Worm (Caenorhabditis elegans) whole organism, L4/young adult: ENCODE measurements around the gene fbxa-59.

Experiments
- W03F9.2 ChIP-seq: fragments of 150-350 bp; optimal IDR thresholded peaks from 2 replicates; lab custom pipeline; 2014; ENCODE audit warnings: missing biosample characterization, missing genetic modification characterization
- dao-5 ChIP-seq: sonication (generic microtip); optimal IDR thresholded peaks from 2 replicates; lab custom pipeline; 2016; ENCODE audit warnings: missing genotype, missing genetic modification characterization, moderate library complexity, missing compliant biosample characterization
- him-1 ChIP-seq: sonication (generic microtip); optimal IDR thresholded peaks from 2 replicates; lab custom pipeline; 2016; ENCODE audit warnings: missing genotype, missing genetic modification reagents, missing genetic modification characterization, missing compliant biosample characterization

fbxa-59 gene

DNA sequence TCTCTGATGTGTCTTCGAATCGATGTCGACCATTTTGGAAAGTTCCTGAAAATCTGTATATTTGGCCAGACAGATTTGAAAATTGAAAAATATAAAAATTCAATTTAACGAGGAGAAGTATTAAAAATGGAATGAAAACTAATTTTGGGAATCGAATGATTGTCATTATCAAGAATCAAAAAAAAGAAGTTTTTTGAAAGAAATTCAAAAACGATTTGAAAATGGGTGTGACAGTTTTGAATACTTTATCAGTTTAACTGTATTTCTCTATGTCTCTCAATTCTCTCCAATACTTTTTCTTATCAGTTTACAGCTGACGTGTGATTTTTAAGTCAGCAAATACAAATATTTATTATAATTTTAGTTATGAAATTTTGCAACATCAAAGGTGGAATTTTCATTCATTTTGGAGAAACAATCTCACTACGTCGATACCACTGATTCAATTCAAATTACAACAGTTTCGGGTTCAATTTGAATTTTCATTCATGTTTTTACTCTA is at the start of gene fbxa-59:
Gene fbxa-59 (minus strand): TSS at position 51 of the 502 bp plus-strand sequence.
- TF ChIP-seq W03F9.2 (tag; lab: Kevin White, UChicago): no peak
- no peak for TF ChIP-seq him-1 (tag; lab: Kevin White, UChicago)
- TF ChIP-seq dao-5: no peak

DNA sequence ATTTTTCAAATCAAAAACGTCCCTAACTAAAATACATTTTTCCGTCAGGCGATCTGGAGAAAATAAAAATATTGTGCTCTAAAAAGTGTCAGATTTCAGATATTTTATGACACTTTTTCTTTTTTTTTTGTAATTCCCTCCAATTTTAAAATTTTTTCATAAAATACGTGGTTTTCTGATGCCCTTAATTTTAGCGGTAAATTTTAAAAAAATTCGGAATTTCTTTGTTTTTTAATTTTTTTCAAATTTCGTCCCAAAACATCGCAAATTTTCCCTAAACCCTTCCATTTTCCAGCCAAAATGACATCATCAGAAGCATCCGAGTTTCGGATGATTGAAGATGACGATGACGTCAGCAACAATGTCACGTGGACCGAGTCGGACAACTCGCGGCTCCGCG is 48.3 kb upstream of the fbxa-59 start, which contains the start of gene trp-2:
Gene trp-2 (plus strand): TSS at position 301 of the 400 bp plus-strand sequence.
- no peak for TF ChIP-seq him-1 (tag; lab: Kevin White, UChicago)
- TF ChIP-seq dao-5: no peak
- TF ChIP-seq W03F9.2 (tag; lab: Kevin White, UChicago): no peak

ce11 chrIII:989558-989957 is 46.3 kb upstream of the fbxa-59 start:
- TF ChIP-seq W03F9.2 (tag; lab: Kevin White, UChicago): no peak
- no peak for TF ChIP-seq him-1 (tag; lab: Kevin White, UChicago)
- no peak for TF ChIP-seq dao-5

DNA sequence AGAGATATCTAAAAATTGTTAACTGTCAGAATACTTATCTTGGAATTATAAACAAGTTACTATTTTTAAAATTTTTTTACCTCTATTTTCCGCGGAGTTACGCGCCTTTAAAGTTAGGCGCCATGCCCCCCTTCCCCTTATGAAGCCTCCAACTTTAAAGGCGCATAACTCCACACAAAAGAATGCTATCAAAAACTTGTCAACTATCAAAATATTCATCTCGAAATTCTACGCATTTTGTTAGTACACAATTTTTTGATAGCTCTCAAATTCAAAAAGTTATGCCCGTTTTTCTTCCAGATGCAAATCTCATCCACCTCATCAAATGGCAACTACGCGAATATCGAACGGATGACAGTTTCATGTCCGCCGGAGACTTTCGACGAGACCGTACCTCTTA is 39.7 kb upstream of the fbxa-59 start, which contains the start of gene tbc-10:
Gene tbc-10 (plus strand): TSS at position 301 of the 400 bp plus-strand sequence.
- no peak for TF ChIP-seq him-1 (tag; lab: Kevin White, UChicago)
- no peak for TF ChIP-seq dao-5
- TF ChIP-seq W03F9.2 (tag; lab: Kevin White, UChicago): no peak

DNA sequence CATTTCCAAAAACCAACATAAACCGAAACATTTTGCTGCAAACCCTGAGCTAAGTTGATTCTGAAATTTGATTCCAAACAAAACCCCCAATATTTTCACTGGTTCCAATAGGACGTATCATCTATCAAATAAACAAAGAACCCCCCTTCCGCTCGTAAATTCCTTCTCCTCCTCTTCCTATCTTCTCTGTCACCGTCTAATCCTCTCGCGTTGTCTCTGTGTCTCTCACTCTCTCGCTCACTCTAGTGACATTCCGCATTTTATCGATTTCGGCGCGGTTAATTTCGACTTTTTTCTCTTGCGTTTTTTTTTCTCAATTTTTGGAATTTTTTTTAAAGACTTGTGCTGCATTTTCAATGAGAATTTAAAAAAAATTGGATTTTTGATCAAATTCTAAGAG is 38.7 kb upstream of the fbxa-59 start:
- no peak for TF ChIP-seq him-1 (tag; lab: Kevin White, UChicago)
- TF ChIP-seq W03F9.2 (tag; lab: Kevin White, UChicago): no peak
- no peak for TF ChIP-seq dao-5

DNA sequence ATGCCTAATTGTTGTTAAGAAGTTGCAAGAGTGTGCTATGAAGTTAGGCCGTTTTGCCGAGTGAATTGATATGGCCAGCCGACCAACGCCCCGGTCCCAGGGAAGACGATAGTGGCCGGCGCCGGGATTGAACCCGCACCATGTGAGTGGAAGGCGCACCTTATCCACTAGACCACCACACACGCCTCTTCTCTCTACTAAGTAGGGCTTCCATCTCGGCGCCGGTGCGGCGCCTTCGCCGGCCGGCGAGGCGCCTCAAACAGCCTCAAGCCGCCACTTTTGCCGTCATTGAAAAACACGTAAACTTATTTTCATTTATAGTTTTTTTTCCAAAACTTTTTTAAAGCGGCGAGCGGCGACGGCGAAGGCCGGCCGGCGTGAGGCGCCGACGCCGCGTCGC is 35.6 kb upstream of the fbxa-59 start:
- no peak for TF ChIP-seq W03F9.2 (tag; lab: Kevin White, UChicago)
- TF ChIP-seq dao-5: no peak
- no peak for TF ChIP-seq him-1 (tag; lab: Kevin White, UChicago)

DNA sequence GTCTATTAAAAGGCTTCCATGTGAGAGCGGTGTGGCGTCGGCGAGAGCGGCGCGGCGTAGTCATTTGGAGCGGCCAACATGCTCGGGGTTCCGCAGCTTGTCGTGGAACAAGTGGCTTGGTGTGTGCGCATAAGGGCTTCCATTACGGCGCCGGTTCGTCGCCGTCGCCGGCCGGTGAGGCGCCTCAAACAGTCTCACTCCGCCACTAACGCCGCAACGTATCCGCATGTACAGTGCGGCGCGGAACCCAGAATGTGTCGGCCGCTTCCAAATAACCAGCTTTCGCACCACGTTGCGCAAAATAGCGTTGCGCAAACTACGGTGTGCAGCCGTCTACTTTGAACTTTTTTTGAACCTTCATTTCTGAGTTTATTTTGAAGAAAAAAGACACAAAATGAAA is 27.7 kb upstream of the fbxa-59 start:
- TF ChIP-seq dao-5 (no peak), him-1 (tag; lab: Kevin White, UChicago) (no peak), W03F9.2 (tag; lab: Kevin White, UChicago) (no peak)

DNA sequence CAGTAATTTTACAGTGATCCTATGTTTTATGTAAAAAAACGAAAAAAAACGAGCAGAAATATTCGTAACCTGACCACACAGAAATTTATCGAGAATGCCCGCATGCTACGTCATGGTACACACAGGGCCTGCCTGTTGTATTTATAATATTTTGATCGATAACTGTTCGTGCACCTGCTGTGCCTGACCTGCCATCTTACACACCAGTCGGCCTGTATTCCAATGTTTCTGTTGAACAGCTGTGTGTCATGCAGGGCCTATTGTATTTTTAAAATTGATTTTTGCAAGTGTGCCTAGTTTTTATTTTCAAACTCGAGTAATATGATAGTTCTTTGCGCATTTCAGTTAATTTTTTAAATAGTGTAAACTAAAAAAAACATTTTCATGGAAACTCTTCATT is 23.0 kb upstream of the fbxa-59 start:
- TF ChIP-seq dao-5: no peak
- TF ChIP-seq W03F9.2 (tag; lab: Kevin White, UChicago): no peak
- TF ChIP-seq him-1 (tag; lab: Kevin White, UChicago): no peak

- TF ChIP-seq W03F9.2 (tag; lab: Kevin White, UChicago): no peak
- no peak for TF ChIP-seq dao-5
- TF ChIP-seq him-1 (tag; lab: Kevin White, UChicago): no peak
Observed at ce11 chrIII:964637-965036, 21.4 kb upstream of the fbxa-59 start.

- TF ChIP-seq W03F9.2 (tag; lab: Kevin White, UChicago) (no peak), dao-5 (no peak), him-1 (tag; lab: Kevin White, UChicago) (no peak)
Observed at ce11 chrIII:961948-962347, 18.7 kb upstream of the fbxa-59 start, which contains the start of gene fbxa-51. fbxa-51 (plus strand) TSS chrIII:962269.

DNA sequence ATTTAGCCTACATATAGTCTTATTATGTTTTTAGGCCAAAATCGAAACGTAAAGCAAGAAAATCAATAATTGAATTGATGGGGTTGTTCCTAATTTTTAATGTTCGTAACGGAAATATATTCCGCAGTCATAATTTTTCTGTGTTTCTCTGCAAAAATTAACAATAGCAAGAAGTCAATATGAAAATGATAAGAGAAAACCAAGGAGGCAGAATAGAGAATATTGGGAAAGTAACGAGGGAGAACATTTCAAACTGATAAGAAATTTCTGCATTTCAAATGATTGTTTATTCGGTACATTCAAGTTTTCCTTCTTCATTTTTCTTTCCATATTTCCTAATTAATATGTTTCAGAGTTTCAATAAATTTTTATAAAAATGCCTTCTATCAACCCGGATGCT is 12.7 kb upstream of the fbxa-59 start, which contains the start of gene fbxa-54:
Gene fbxa-54 (plus strand): TSS at position 354 of the 400 bp plus-strand sequence.
- TF ChIP-seq him-1 (tag; lab: Kevin White, UChicago) (no peak), dao-5 (no peak), W03F9.2 (tag; lab: Kevin White, UChicago) (no peak)

DNA sequence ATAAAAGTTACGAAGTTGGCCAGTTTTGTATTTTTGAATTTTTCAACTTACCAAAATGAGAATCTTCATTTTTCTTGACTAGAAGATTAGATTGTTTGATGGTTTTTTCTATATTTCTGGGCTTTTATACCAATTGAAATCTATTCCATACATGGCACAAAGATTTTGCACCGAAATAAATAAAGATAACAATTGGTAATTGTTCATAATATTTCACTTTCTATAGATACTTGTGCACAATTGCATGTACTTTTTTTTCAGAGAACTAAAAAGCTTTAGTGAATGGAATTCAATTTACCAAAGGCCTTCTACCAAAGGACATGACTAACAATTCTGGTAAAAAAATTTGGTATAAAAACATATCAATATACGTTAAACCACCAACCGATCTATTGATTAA is 11.3 kb upstream of the fbxa-59 start, which contains the start of the genes T12B5.15 and T12B5.14:
Gene T12B5.15 (minus strand): TSS at position 101 of the 400 bp plus-strand sequence.
Gene T12B5.14 (plus strand): TSS at position 321 of the 400 bp plus-strand sequence.
- TF ChIP-seq W03F9.2 (tag; lab: Kevin White, UChicago): no peak
- TF ChIP-seq him-1 (tag; lab: Kevin White, UChicago): no peak
- no peak for TF ChIP-seq dao-5

- no peak for TF ChIP-seq dao-5
- TF ChIP-seq him-1 (tag; lab: Kevin White, UChicago): no peak
- TF ChIP-seq W03F9.2 (tag; lab: Kevin White, UChicago): no peak
Observed at ce11 chrIII:952184-952583, 8.9 kb upstream of the fbxa-59 start, which contains the start of gene fbxa-10. fbxa-10 (plus strand) TSS chrIII:952390.

- TF ChIP-seq W03F9.2 (tag; lab: Kevin White, UChicago) (no peak), him-1 (tag; lab: Kevin White, UChicago) (no peak), dao-5 (no peak)
Observed at ce11 chrIII:950472-950871, 7.2 kb upstream of the fbxa-59 start, which contains the start of the genes fbxa-67 and fbxa-11. fbxa-67 (minus strand) TSS chrIII:950670. fbxa-11 (plus strand) TSS chrIII:950869.
